Worm (Caenorhabditis elegans) whole organism, young adult: ENCODE data around the gene srh-44.

ENCODE experiments used
- B0019.2 ChIP-seq: fragments of 200-800 bp; sonication (Bioruptor generic); conservative IDR thresholded peaks from 2 replicates; pipeline ENCODE4 v1.3.6; 2022; ENCODE audit warnings: missing genetic modification reagents, missing genetic modification characterization, missing compliant biosample characterization
- B0035.1 ChIP-seq: sonication (generic microtip); optimal IDR thresholded peaks from 2 replicates; lab custom pipeline; 2016; ENCODE audit warnings: missing genetic modification characterization, mild to moderate bottlenecking, missing compliant biosample characterization, missing genotype, missing genetic modification reagents
- B0336.3 ChIP-seq: fragments of 200-800 bp; sonication (Bioruptor generic); IDR thresholded peaks from 2 replicates; pipeline ENCODE4 v1.3.6; 2022; ENCODE audit warnings: missing genetic modification characterization, missing compliant biosample characterization
- C06A6.2 ChIP-seq: fragments of 200-800 bp; sonication (Bioruptor generic); conservative IDR thresholded peaks from 2 replicates; pipeline ENCODE4 v1.3.6; 2022; ENCODE audit warnings: missing genetic modification characterization, missing compliant biosample characterization
- C17E4.6 ChIP-seq: fragments of 200-800 bp; sonication (Bioruptor generic); IDR thresholded peaks from 2 replicates; pipeline ENCODE4 v1.3.6; 2022; ENCODE audit warnings: missing genetic modification reagents, missing genetic modification characterization, missing compliant biosample characterization
- F37B4.10 ChIP-seq: fragments of 200-800 bp; sonication (Bioruptor generic); IDR thresholded peaks from 2 replicates; pipeline ENCODE4 v1.3.6; 2022; ENCODE audit warnings: missing genetic modification characterization, missing compliant biosample characterization
- F57A8.1 ChIP-seq: fragments of 200-800 bp; sonication (Bioruptor generic); optimal IDR thresholded peaks from 2 replicates; lab custom pipeline; 2018; ENCODE audit warnings: mild to moderate bottlenecking, missing genetic modification characterization, moderate library complexity, missing compliant biosample characterization
- T07F8.4 ChIP-seq: sonication (generic microtip); optimal IDR thresholded peaks from 2 replicates; lab custom pipeline; 2016; ENCODE audit warnings: mild to moderate bottlenecking, missing genetic modification characterization, moderate library complexity, missing compliant biosample characterization
- Y53G8AR.9 ChIP-seq: fragments of 200-800 bp; sonication (Bioruptor generic); conservative IDR thresholded peaks from 2 replicates; pipeline ENCODE4 v1.3.6; 2022; ENCODE audit warnings: missing genetic modification reagents, missing genetic modification characterization, missing compliant biosample characterization
- Y56A3A.18 ChIP-seq: fragments of 200-800 bp; sonication (Bioruptor generic); IDR thresholded peaks from 2 replicates; pipeline ENCODE4 v1.3.6; 2022; ENCODE audit warnings: missing genetic modification reagents, missing genetic modification characterization, missing compliant biosample characterization
- Y67H2A.10 ChIP-seq: fragments of 200-800 bp; sonication (Bioruptor generic); conservative IDR thresholded peaks from 2 replicates; pipeline ENCODE4 v1.3.6; 2022; ENCODE audit warnings: missing genetic modification reagents, missing genetic modification characterization, missing compliant biosample characterization
- akir-1 ChIP-seq: fragments of 200-800 bp; sonication (Bioruptor generic); optimal IDR thresholded peaks from 2 replicates; lab custom pipeline; 2018; ENCODE audit warnings: mild to moderate bottlenecking, missing genetic modification characterization, moderate library complexity, missing compliant biosample characterization
- ama-1 ChIP-seq, 3 experiments: fragments of 150-350 bp in 1 of 3; sonication (generic microtip) in 2 of 3; optimal IDR thresholded peaks; 2 replicates each; lab custom pipeline; 2014 to 2018; ENCODE audit warnings: missing biosample characterization in 2 of 3, missing genetic modification characterization in 2 of 3, missing genetic modification reagents in 2 of 3
- aptf-2 ChIP-seq: fragments of 200-800 bp; sonication (Bioruptor generic); conservative IDR thresholded peaks from 2 replicates; pipeline ENCODE4 v1.3.6; 2022; ENCODE audit warnings: missing genetic modification reagents, missing genetic modification characterization, missing compliant biosample characterization
- attf-3 ChIP-seq: fragments of 200-800 bp; sonication (Bioruptor generic); conservative IDR thresholded peaks from 2 replicates; pipeline ENCODE4 v1.3.6; 2022; ENCODE audit warnings: missing genetic modification reagents, missing genetic modification characterization, missing compliant biosample characterization
- ccch-3 ChIP-seq: fragments of 200-800 bp; sonication (Bioruptor generic); optimal IDR thresholded peaks from 2 replicates; lab custom pipeline; 2018; ENCODE audit warnings: mild to moderate bottlenecking, missing genetic modification characterization, missing compliant biosample characterization
- ceh-58 ChIP-seq: fragments of 200-800 bp; sonication (Bioruptor generic); IDR thresholded peaks from 2 replicates; pipeline ENCODE4 v1.3.6; 2022; ENCODE audit warnings: missing genetic modification characterization, missing compliant biosample characterization
- egl-44 ChIP-seq: fragments of 200-800 bp; sonication (Bioruptor generic); IDR thresholded peaks from 2 replicates; pipeline ENCODE4 v1.3.6; 2022; ENCODE audit warnings: missing genetic modification reagents, missing genetic modification characterization, missing compliant biosample characterization
- ekl-4 ChIP-seq: fragments of 200-800 bp; sonication (Bioruptor generic); IDR thresholded peaks from 2 replicates; pipeline ENCODE4 v1.3.6; 2022; ENCODE audit warnings: missing genetic modification reagents, missing genetic modification characterization, missing compliant biosample characterization
- hlh-12 ChIP-seq: sonication (generic microtip); optimal IDR thresholded peaks from 2 replicates; lab custom pipeline; 2016; ENCODE audit warnings: missing genetic modification characterization, missing compliant biosample characterization
- hmg-20 ChIP-seq: fragments of 200-800 bp; sonication (Bioruptor generic); IDR thresholded peaks from 2 replicates; pipeline ENCODE4 v1.3.6; 2022; ENCODE audit warnings: missing genetic modification reagents, missing genetic modification characterization, missing compliant biosample characterization
- hrde-1 ChIP-seq: sonication (generic microtip); optimal IDR thresholded peaks from 2 replicates; lab custom pipeline; 2016; ENCODE audit warnings: missing genetic modification characterization, mild to moderate bottlenecking, missing compliant biosample characterization, moderate library complexity, missing genotype, missing genetic modification reagents, borderline replicate concordance
- hsf-1 ChIP-seq: fragments of 200-800 bp; sonication (Bioruptor generic); IDR thresholded peaks from 2 replicates; pipeline ENCODE4 v1.3.6; 2022; ENCODE audit warnings: missing genetic modification reagents, missing genetic modification characterization, missing compliant biosample characterization
- let-526 ChIP-seq: fragments of 200-800 bp; sonication (Bioruptor generic); IDR thresholded peaks from 2 replicates; pipeline ENCODE4 v1.3.6; 2022; ENCODE audit warnings: missing genetic modification reagents, missing genetic modification characterization, missing compliant biosample characterization
- let-607 ChIP-seq, 2 experiments: fragments of 200-800 bp in 1 of 2; sonication (Bioruptor generic) in 1 of 2; sonication (generic microtip) in 1 of 2; optimal IDR thresholded peaks; 2 replicates each; lab custom pipeline; 2016 to 2018; ENCODE audit warnings: mild to moderate bottlenecking in 2 of 2, missing compliant biosample characterization in 2 of 2, missing genetic modification characterization in 2 of 2, moderate library complexity in 2 of 2, missing genotype in 1 of 2
- lin-26 ChIP-seq: fragments of 200-800 bp; sonication (Bioruptor generic); IDR thresholded peaks from 2 replicates; pipeline ENCODE4 v1.3.6; 2022; ENCODE audit warnings: missing genetic modification reagents, missing genetic modification characterization, missing compliant biosample characterization
- lin-35 ChIP-seq, 3 experiments: fragments of 150-350 bp in 2 of 3; sonication (generic microtip) in 1 of 3; optimal IDR thresholded peaks; 2 replicates each; lab custom pipeline; 2014 to 2018; ENCODE audit warnings: missing biosample characterization in 3 of 3, missing genetic modification characterization in 3 of 3, missing genetic modification reagents in 3 of 3
- lin-54 ChIP-seq: fragments of 200-800 bp; sonication (Bioruptor generic); optimal IDR thresholded peaks from 2 replicates; lab custom pipeline; 2018; ENCODE audit warnings: mild to moderate bottlenecking, missing genetic modification characterization, missing compliant biosample characterization
- lsl-1 ChIP-seq: fragments of 200-800 bp; sonication (Bioruptor generic); optimal IDR thresholded peaks from 2 replicates; lab custom pipeline; 2018; ENCODE audit warnings: mild to moderate bottlenecking, missing genetic modification characterization, moderate library complexity, missing compliant biosample characterization
- lsy-27 ChIP-seq: sonication (generic microtip); optimal IDR thresholded peaks from 2 replicates; lab custom pipeline; 2017; ENCODE audit warnings: missing genetic modification characterization, mild to moderate bottlenecking, missing compliant biosample characterization, antibody characterized with exemption, missing genotype, borderline replicate concordance; ENCODE audit not compliant: insufficient read depth
- madf-3 ChIP-seq: fragments of 200-800 bp; sonication (Bioruptor generic); IDR thresholded peaks from 2 replicates; pipeline ENCODE4 v1.3.6; 2022; ENCODE audit warnings: missing genetic modification reagents, missing genetic modification characterization, missing compliant biosample characterization
- madf-6 ChIP-seq: fragments of 200-800 bp; sonication (Bioruptor generic); IDR thresholded peaks from 2 replicates; pipeline ENCODE4 v1.3.6; 2022; ENCODE audit warnings: missing genetic modification reagents, missing genetic modification characterization, missing compliant biosample characterization
- mel-28 ChIP-seq: sonication (generic microtip); optimal IDR thresholded peaks from 2 replicates; lab custom pipeline; 2016; ENCODE audit warnings: borderline replicate concordance, mild to moderate bottlenecking, missing genetic modification characterization, missing compliant biosample characterization
- mes-4 ChIP-seq: sonication (generic microtip); optimal IDR thresholded peaks from 2 replicates; lab custom pipeline; 2016; ENCODE audit warnings: missing genotype, missing genetic modification characterization, missing compliant biosample characterization
- nfya-2 ChIP-seq: fragments of 200-800 bp; sonication (Bioruptor generic); IDR thresholded peaks from 2 replicates; pipeline ENCODE4 v1.3.6; 2022; ENCODE audit warnings: missing genetic modification reagents, missing genetic modification characterization, missing compliant biosample characterization
- nhr-179 ChIP-seq: sonication (generic microtip); optimal IDR thresholded peaks from 2 replicates; lab custom pipeline; 2016; ENCODE audit warnings: mild to moderate bottlenecking, missing genetic modification characterization, missing compliant biosample characterization
- nhr-80 ChIP-seq: sonication (generic microtip); optimal IDR thresholded peaks from 2 replicates; lab custom pipeline; 2016; ENCODE audit warnings: missing genetic modification characterization, missing compliant biosample characterization
- pha-4 ChIP-seq: fragments of 150-350 bp; sonication (generic microtip); optimal IDR thresholded peaks from 2 replicates; lab custom pipeline; 2014; ENCODE audit warnings: missing biosample characterization, missing genetic modification reagents, missing genetic modification characterization
- rec-8 ChIP-seq, 2 experiments: sonication (generic microtip); optimal IDR thresholded peaks; 2 replicates each; lab custom pipeline; 2016; ENCODE audit warnings: mild to moderate bottlenecking in 2 of 2, missing genetic modification characterization in 2 of 2, missing genetic modification reagents in 2 of 2, missing genotype in 2 of 2, missing biosample characterization in 1 of 2, missing compliant biosample characterization in 1 of 2, moderate library complexity in 1 of 2
- snpc-1.3 ChIP-seq: sonication (generic microtip); optimal IDR thresholded peaks from 2 replicates; lab custom pipeline; 2017; ENCODE audit warnings: missing genetic modification characterization, mild to moderate bottlenecking, missing compliant biosample characterization, antibody characterized with exemption, moderate library complexity, missing genotype, missing genetic modification reagents; ENCODE audit not compliant: insufficient read depth
- tbp1 ChIP-seq: fragments of 200-800 bp; sonication (Bioruptor generic); optimal IDR thresholded peaks from 2 replicates; lab custom pipeline; 2018; ENCODE audit warnings: mild to moderate bottlenecking, missing genetic modification characterization, missing compliant biosample characterization
- tbx-9 ChIP-seq: sonication (generic microtip); optimal IDR thresholded peaks from 2 replicates; lab custom pipeline; 2016; ENCODE audit warnings: borderline replicate concordance, missing genetic modification characterization, inconsistent platforms, missing compliant biosample characterization
- unc-62 ChIP-seq: fragments of 150-350 bp; optimal IDR thresholded peaks from 2 replicates; lab custom pipeline; 2014; ENCODE audit warnings: missing biosample characterization, missing genetic modification reagents, missing genetic modification characterization
- ztf-26 ChIP-seq: sonication (generic microtip); optimal IDR thresholded peaks from 2 replicates; lab custom pipeline; 2017; ENCODE audit warnings: missing genetic modification characterization, missing compliant biosample characterization
- ztf-3 ChIP-seq: fragments of 200-800 bp; sonication (Bioruptor generic); optimal IDR thresholded peaks from 2 replicates; lab custom pipeline; 2018; ENCODE audit warnings: mild to moderate bottlenecking, missing genetic modification characterization, missing compliant biosample characterization
- ztf-6 ChIP-seq: fragments of 200-800 bp; sonication (Bioruptor generic); IDR thresholded peaks from 2 replicates; pipeline ENCODE4 v1.3.6; 2022; ENCODE audit warnings: missing genetic modification reagents, missing genetic modification characterization, missing compliant biosample characterization

Gene srh-44

DNA sequence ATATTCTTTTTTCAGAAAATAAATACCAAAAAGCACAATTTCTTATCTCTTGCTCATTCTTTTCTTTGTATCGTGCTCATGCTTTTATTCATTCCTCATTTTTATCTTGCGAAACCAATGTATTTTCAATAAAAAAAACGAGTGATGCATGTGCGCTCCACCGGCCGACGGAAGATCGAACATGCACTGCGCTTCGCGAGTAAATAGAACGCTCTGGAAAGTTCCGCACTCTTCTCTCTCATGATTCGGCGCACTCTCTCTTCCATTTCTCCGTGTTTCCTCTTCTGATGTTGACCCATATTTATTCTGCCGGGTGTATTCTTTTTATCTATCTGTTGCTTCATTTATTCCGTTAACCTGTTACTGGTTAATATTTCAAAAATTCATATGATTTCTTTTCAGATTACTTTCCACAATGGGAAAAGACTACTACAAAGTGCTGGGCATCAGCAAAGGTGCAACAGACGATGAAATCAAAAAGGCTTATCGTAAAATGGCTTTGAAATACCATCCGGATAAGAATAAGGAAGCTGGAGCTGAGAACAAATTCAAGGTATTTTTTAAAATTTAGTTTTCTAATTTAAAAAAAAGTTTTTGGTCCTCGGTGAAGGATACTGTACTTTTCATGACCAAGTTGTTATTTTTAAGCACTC lies 30.6 kb downstream of the srh-44 start, which contains the start of gene dnj-13 (continued):
- peak; percentile 80 for TF ChIP-seq attf-3
- no peak for TF ChIP-seq lsy-27 (tag; lab: Kevin White, UChicago)
- TF ChIP-seq mes-4 (tag; lab: Kevin White, UChicago): no peak
- TF ChIP-seq C06A6.2: peak; percentile 89
- TF ChIP-seq pha-4: peak; percentile 41
- TF ChIP-seq hmg-20 (GFP tag; lab: Robert Waterston, UW): peak; percentile 84
- TF ChIP-seq akir-1: peak; percentile 89
- TF ChIP-seq nfya-2 (GFP tag; lab: Robert Waterston, UW): no peak
- TF ChIP-seq madf-3 (GFP tag; lab: Robert Waterston, UW): peak; percentile 94
- no peak for TF ChIP-seq ztf-6
- peak; percentile 97 for TF ChIP-seq B0336.3
- peak; percentile 100 for TF ChIP-seq hsf-1
- TF ChIP-seq T07F8.4 (tag; lab: Kevin White, UChicago): no peak
- TF ChIP-seq mel-28 (tag; lab: Kevin White, UChicago): peak; percentile 60
- peak; percentile 98 for TF ChIP-seq Y53G8AR.9 (GFP tag; lab: Robert Waterston, UW)
- no peak for TF ChIP-seq hlh-12 (tag; lab: Kevin White, UChicago)
- TF ChIP-seq ceh-58 (GFP tag; lab: Robert Waterston, UW): 0 out of 2 replicates have a peak, but pooled peaks have one; percentile 81
- peak; percentile 82 for TF ChIP-seq Y56A3A.18 (GFP tag; lab: Robert Waterston, UW)
- peak in 2 of 3 experiments; percentile 18 to 82 for TF ChIP-seq lin-35 (GFP tag; optimal IDR thresholded peaks at IDR 0.05; lab: Kevin White, UChicago)
- peak; percentile 67 for TF ChIP-seq snpc-1.3 (tag; lab: Kevin White, UChicago)
- no peak for TF ChIP-seq unc-62
- TF ChIP-seq aptf-2 (GFP tag; lab: Robert Waterston, UW): peak; percentile 73
- peak; percentile 87 for TF ChIP-seq tbx-9 (tag; lab: Kevin White, UChicago)
- TF ChIP-seq let-526 (GFP tag; lab: Robert Waterston, UW): peak; percentile 98
- TF ChIP-seq tbp1 (GFP tag; lab: Kevin White, UChicago): peak; percentile 76
- TF ChIP-seq madf-6 (GFP tag; lab: Robert Waterston, UW): peak; percentile 94
- TF ChIP-seq egl-44: peak; percentile 89
- TF ChIP-seq hrde-1 (tag; lab: Kevin White, UChicago): peak; percentile 14
- TF ChIP-seq Y67H2A.10 (GFP tag; lab: Robert Waterston, UW): peak; percentile 95
- TF ChIP-seq ekl-4 (GFP tag; lab: Robert Waterston, UW): peak; percentile 98
- peak; percentile 54; the same call in 1 of the 2 replicates for TF ChIP-seq B0019.2 (GFP tag; lab: Robert Waterston, UW)
- TF ChIP-seq rec-8 (tag; optimal IDR thresholded peaks at IDR 0.05; lab: Kevin White, UChicago): no peak
- no peak for TF ChIP-seq nhr-179 (tag; lab: Kevin White, UChicago)
- TF ChIP-seq F57A8.1: peak; percentile 5
- TF ChIP-seq ztf-3: peak; percentile 84
- peak; percentile 72 to 86 for TF ChIP-seq let-607 (tag; optimal IDR thresholded peaks at IDR 0.05; lab: Kevin White, UChicago)
- 0 out of 2 replicates have a peak, but pooled peaks have one; percentile 14 for TF ChIP-seq F37B4.10 (GFP tag; lab: Robert Waterston, UW)
- peak; percentile 94 for TF ChIP-seq C17E4.6 (GFP tag; lab: Robert Waterston, UW)
- TF ChIP-seq lsl-1 (GFP tag; lab: Kevin White, UChicago): peak; percentile 70
- TF ChIP-seq ama-1 (optimal IDR thresholded peaks at IDR 0.05; lab: Kevin White, UChicago): peak; percentile 70
- TF ChIP-seq ama-1 (GFP tag; optimal IDR thresholded peaks at IDR 0.05; lab: Kevin White, UChicago): peak in 1 of 2 experiments; percentile 28
- peak; percentile 39 for TF ChIP-seq B0035.1 (tag; lab: Kevin White, UChicago)
- no peak for TF ChIP-seq ccch-3 (GFP tag; lab: Kevin White, UChicago)
- peak; percentile 75 for TF ChIP-seq lin-26
- TF ChIP-seq ztf-26 (tag; lab: Kevin White, UChicago): peak; percentile 96
- TF ChIP-seq nhr-80 (tag; lab: Kevin White, UChicago): peak; percentile 45
- peak; percentile 93 for TF ChIP-seq lin-54 (GFP tag; lab: Kevin White, UChicago)
